Fruit fly (Drosophila melanogaster) whole organism, wandering third instar larva: ENCODE data around the gene Pink1.

ENCODE experiments used
- Abd-B ChIP-seq: fragments of >200 bp; optimal IDR thresholded peaks from 2 replicates; lab custom pipeline; 2017; ENCODE audit warnings: missing biosample characterization, missing genetic modification characterization
- CG32264 ChIP-seq: fragments of 200-800 bp; sonication (Bioruptor generic); optimal IDR thresholded peaks from 2 replicates; lab custom pipeline; 2016; ENCODE audit warnings: missing biosample characterization, missing genetic modification characterization
- CrebA ChIP-seq: fragments of 200-800 bp; sonication (Bioruptor generic); optimal IDR thresholded peaks from 2 replicates; lab custom pipeline; 2016; ENCODE audit warnings: missing biosample characterization, mild to moderate bottlenecking, missing genetic modification characterization, borderline replicate concordance
- Dfd ChIP-seq: fragments of >200 bp; optimal IDR thresholded peaks from 2 replicates; lab custom pipeline; 2017; ENCODE audit warnings: missing biosample characterization, missing genetic modification characterization
- Dif ChIP-seq: fragments of 200-275, 200-300 bp; sonication (Bioruptor generic); optimal IDR thresholded peaks from 2 replicates; lab custom pipeline; 2018; ENCODE audit warnings: missing biosample characterization, missing genetic modification characterization; ENCODE audit not compliant: partially characterized antibody
- HLH106 ChIP-seq: fragments of 200-800 bp; optimal IDR thresholded peaks from 3 replicates; lab custom pipeline; 2019; ENCODE audit warnings: missing biosample characterization, mild to moderate bottlenecking, missing genetic modification characterization, moderate library complexity
- Hnf4 ChIP-seq: fragments of 200-800 bp; sonication (Bioruptor generic); optimal IDR thresholded peaks from 2 replicates; lab custom pipeline; 2016; ENCODE audit warnings: missing biosample characterization, mild to moderate bottlenecking, missing genetic modification characterization
- Hr78 ChIP-seq: fragments of >200 bp; optimal IDR thresholded peaks from 2 replicates; lab custom pipeline; 2017; ENCODE audit warnings: missing biosample characterization, missing genetic modification characterization
- Hr83 ChIP-seq: fragments of 200-300 bp; sonication (Bioruptor generic); optimal IDR thresholded peaks from 2 replicates; lab custom pipeline; 2016; ENCODE audit warnings: missing biosample characterization, mild to moderate bottlenecking, missing genetic modification characterization, moderate library complexity; ENCODE audit not compliant: poor library complexity, severe bottlenecking
- Jra ChIP-seq: sonication (Bioruptor generic); optimal IDR thresholded peaks from 2 replicates; lab custom pipeline; 2016; ENCODE audit warnings: missing biosample characterization, missing genetic modification characterization
- Mio ChIP-seq: sonication (Bioruptor generic); optimal IDR thresholded peaks from 2 replicates; lab custom pipeline; 2016; ENCODE audit warnings: missing biosample characterization, missing genetic modification characterization
- Myc ChIP-seq: fragments of >200 bp; optimal IDR thresholded peaks from 2 replicates; lab custom pipeline; 2017
- OdsH ChIP-seq: fragments of 200-800 bp; sonication (Bioruptor generic); optimal IDR thresholded peaks from 2 replicates; lab custom pipeline; 2016; ENCODE audit warnings: missing biosample characterization, mild to moderate bottlenecking, missing genetic modification characterization
- Rel ChIP-seq, 2 experiments: fragments of 200-800 bp; sonication (Bioruptor generic) in 1 of 2; optimal IDR thresholded peaks; 2 replicates in 1 of 2; 3 replicates in 1 of 2; lab custom pipeline; 2016 to 2019; ENCODE audit warnings: mild to moderate bottlenecking in 2 of 2, missing biosample characterization in 2 of 2, missing genetic modification characterization in 2 of 2, moderate library complexity in 1 of 2
- Sp1 ChIP-seq: fragments of 200-800 bp; sonication (Bioruptor generic); optimal IDR thresholded peaks from 3 replicates; lab custom pipeline; 2019; ENCODE audit warnings: missing biosample characterization, mild to moderate bottlenecking, missing genetic modification characterization, moderate library complexity
- Vsx2 ChIP-seq: fragments of 200-300, 225-300 bp; sonication (Bioruptor generic); optimal IDR thresholded peaks from 2 replicates; lab custom pipeline; 2018; ENCODE audit warnings: missing biosample characterization, missing genetic modification characterization; ENCODE audit not compliant: partially characterized antibody
- brk ChIP-seq: fragments of 200-800 bp; sonication (Bioruptor generic); optimal IDR thresholded peaks from 2 replicates; lab custom pipeline; 2016; ENCODE audit warnings: missing biosample characterization, mild to moderate bottlenecking, missing genetic modification characterization
- dl ChIP-seq, 2 experiments: fragments of 175-275, 200-275 bp in 1 of 2; fragments of 200-275 bp in 1 of 2; sonication (Bioruptor generic); optimal IDR thresholded peaks; lab custom pipeline; 2018; ENCODE audit warnings: mild to moderate bottlenecking in 2 of 2, missing biosample characterization in 2 of 2, missing genetic modification characterization in 2 of 2, moderate library complexity in 2 of 2; ENCODE audit not compliant: partially characterized antibody in 2 of 2, insufficient read depth in 1 of 2
- dmrt93B ChIP-seq: fragments of 200-800 bp; sonication (Bioruptor generic); optimal IDR thresholded peaks from 2 replicates; lab custom pipeline; 2018; ENCODE audit warnings: missing biosample characterization, mild to moderate bottlenecking, missing genetic modification characterization
- dsf ChIP-seq: sonication (Bioruptor generic); optimal IDR thresholded peaks from 2 replicates; lab custom pipeline; 2016; ENCODE audit warnings: missing biosample characterization, missing genetic modification characterization, borderline replicate concordance
- ey ChIP-seq: fragments of 200-800 bp; sonication (Bioruptor generic); optimal IDR thresholded peaks from 2 replicates; lab custom pipeline; 2016; ENCODE audit warnings: missing biosample characterization, missing genetic modification characterization
- foxo ChIP-seq, 2 experiments: fragments of 200-800 bp; sonication (Bioruptor generic); optimal IDR thresholded peaks; 2 replicates in 1 of 2; 3 replicates in 1 of 2; lab custom pipeline; 2016 to 2017; ENCODE audit warnings: missing biosample characterization in 2 of 2, missing genetic modification characterization in 2 of 2
- fru ChIP-seq: fragments of 200-800 bp; sonication (Bioruptor generic); optimal IDR thresholded peaks from 3 replicates; lab custom pipeline; 2016; ENCODE audit warnings: missing biosample characterization, mild to moderate bottlenecking, missing genetic modification characterization
- h ChIP-seq: fragments of 200-800 bp; sonication (Bioruptor generic); optimal IDR thresholded peaks from 3 replicates; lab custom pipeline; 2016; ENCODE audit warnings: missing biosample characterization, mild to moderate bottlenecking, missing genetic modification characterization
- jim ChIP-seq: fragments of 175-275, 200-325 bp; sonication (Bioruptor generic); optimal IDR thresholded peaks from 2 replicates; lab custom pipeline; 2016; ENCODE audit warnings: missing biosample characterization, mild to moderate bottlenecking, missing genetic modification characterization
- pan ChIP-seq: fragments of >200 bp; optimal IDR thresholded peaks from 2 replicates; lab custom pipeline; 2017
- psq ChIP-seq: fragments of 200-800 bp; sonication (Bioruptor generic); optimal IDR thresholded peaks from 3 replicates; lab custom pipeline; 2017; ENCODE audit warnings: missing biosample characterization, mild to moderate bottlenecking, missing genetic modification characterization, moderate library complexity
- rgr ChIP-seq: fragments of 200-800 bp; sonication (Bioruptor generic); optimal IDR thresholded peaks from 3 replicates; lab custom pipeline; 2016; ENCODE audit warnings: missing biosample characterization, mild to moderate bottlenecking, missing genetic modification characterization
- sv ChIP-seq: fragments of 200-800 bp; sonication (Bioruptor generic); optimal IDR thresholded peaks from 3 replicates; lab custom pipeline; 2016; ENCODE audit warnings: missing biosample characterization, missing genetic modification characterization
- tai ChIP-seq: sonication (Bioruptor generic); optimal IDR thresholded peaks from 2 replicates; lab custom pipeline; 2016; ENCODE audit warnings: missing biosample characterization, missing genetic modification characterization
- woc ChIP-seq: sonication (Bioruptor generic); optimal IDR thresholded peaks from 2 replicates; lab custom pipeline; 2016; ENCODE audit warnings: missing biosample characterization, mild to moderate bottlenecking, missing genetic modification characterization

Gene Pink1

DNA sequence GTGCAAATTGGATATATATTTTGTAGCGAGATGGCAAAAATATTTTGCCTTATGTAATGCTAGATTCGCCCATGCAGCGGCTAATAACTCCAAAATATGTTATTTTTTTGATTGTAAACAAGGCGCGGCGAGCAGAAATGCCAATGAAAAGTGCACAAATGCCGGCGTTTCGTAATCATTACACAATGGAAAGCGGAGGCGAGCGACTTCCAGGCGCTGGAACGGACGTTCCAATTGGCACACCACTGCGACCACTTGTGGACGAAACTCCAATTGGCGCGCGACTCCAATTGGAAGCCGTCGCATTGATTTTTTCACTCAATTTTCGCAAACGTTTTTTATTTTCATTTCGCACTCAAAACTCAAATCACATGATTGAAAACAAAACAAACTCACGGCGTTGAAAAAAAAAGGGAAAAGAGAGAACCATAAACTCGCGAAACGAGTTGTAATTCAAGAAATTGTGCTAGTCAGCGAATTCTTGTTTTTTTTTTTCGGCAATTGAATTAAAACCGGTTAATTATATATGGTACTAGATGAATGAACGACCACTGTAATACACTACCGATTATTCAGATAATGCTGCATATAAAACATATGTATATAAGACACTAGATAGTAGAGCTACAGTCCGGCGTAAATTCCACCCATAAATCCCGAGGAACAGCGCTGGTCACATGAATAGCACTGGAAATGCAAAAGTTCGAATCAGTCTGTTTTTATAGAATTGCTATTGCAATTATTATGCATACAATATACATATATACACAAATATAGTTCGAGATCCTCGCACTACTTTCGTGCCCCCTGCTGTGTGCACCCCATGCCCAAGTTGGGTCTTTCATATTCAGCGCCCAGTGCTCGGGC, 4.7 kb upstream of the Pink1 start, which contains the start of gene ND-ASHI (continued):
- peak; percentile 89 for TF ChIP-seq Hr83
- peak; percentile 89 for TF ChIP-seq Rel (GFP tag; optimal IDR thresholded peaks at IDR 0.05; lab: Kevin White, UChicago)
- no peak for TF ChIP-seq Rel (tag; optimal IDR thresholded peaks at IDR 0.05; lab: Kevin White, UChicago)
- TF ChIP-seq dsf, result peak; percentile 78
- TF ChIP-seq Sp1 (GFP tag; lab: Kevin White, UChicago), result peak; percentile 96
- TF ChIP-seq Abd-B, result no peak
- no peak for TF ChIP-seq CrebA (GFP tag; lab: Kevin White, UChicago)
- TF ChIP-seq pan (lab: Kevin White, UChicago), result no peak
- TF ChIP-seq Myc (lab: Kevin White, UChicago), result no peak
- TF ChIP-seq Hr78 (GFP tag; lab: Kevin White, UChicago), result no peak
- TF ChIP-seq woc (GFP tag; lab: Kevin White, UChicago), result peak; percentile 94
- no peak for TF ChIP-seq dl (GFP tag; optimal IDR thresholded peaks at IDR 0.05; lab: Kevin White, UChicago; ENCODE audit: insufficient read depth in 1 of 2, partially characterized antibody in 2 of 2)
- TF ChIP-seq OdsH (GFP tag; lab: Kevin White, UChicago), result peak; percentile 93

dm6 chrX:6679502-6679810, 4.1 kb upstream of the Pink1 start:
- no peak for TF ChIP-seq Rel (GFP tag; optimal IDR thresholded peaks at IDR 0.05; lab: Kevin White, UChicago)
- TF ChIP-seq Rel (tag; optimal IDR thresholded peaks at IDR 0.05; lab: Kevin White, UChicago), result peak; percentile 84
- no peak for TF ChIP-seq Jra (GFP tag; lab: Kevin White, UChicago)

- no peak for TF ChIP-seq Vsx2 (GFP tag; lab: Kevin White, UChicago)
- TF ChIP-seq dsf, result no peak
- TF ChIP-seq pan (lab: Kevin White, UChicago), result no peak
- TF ChIP-seq dl (GFP tag; optimal IDR thresholded peaks at IDR 0.05; lab: Kevin White, UChicago; ENCODE audit: insufficient read depth in 1 of 2, partially characterized antibody in 2 of 2), result no peak
- no peak for TF ChIP-seq dmrt93B (GFP tag; lab: Kevin White, UChicago)
- TF ChIP-seq Mio (GFP tag; lab: Kevin White, UChicago), result no peak
- no peak for TF ChIP-seq h
- no peak for TF ChIP-seq Hr83
- TF ChIP-seq Hr78 (GFP tag; lab: Kevin White, UChicago), result no peak
Measured at dm6 chrX:6681467-6681866, 2.1 kb upstream of the Pink1 start, which contains the start of gene Fum2. Fum2 (plus strand) TSS chrX:6681767.

- no peak for TF ChIP-seq Hnf4
Measured at dm6 chrX:6687267-6687666, 3.7 kb downstream of the Pink1 start, which contains the start of gene CG44303. CG44303 (minus strand) TSS chrX:6687420.

DNA sequence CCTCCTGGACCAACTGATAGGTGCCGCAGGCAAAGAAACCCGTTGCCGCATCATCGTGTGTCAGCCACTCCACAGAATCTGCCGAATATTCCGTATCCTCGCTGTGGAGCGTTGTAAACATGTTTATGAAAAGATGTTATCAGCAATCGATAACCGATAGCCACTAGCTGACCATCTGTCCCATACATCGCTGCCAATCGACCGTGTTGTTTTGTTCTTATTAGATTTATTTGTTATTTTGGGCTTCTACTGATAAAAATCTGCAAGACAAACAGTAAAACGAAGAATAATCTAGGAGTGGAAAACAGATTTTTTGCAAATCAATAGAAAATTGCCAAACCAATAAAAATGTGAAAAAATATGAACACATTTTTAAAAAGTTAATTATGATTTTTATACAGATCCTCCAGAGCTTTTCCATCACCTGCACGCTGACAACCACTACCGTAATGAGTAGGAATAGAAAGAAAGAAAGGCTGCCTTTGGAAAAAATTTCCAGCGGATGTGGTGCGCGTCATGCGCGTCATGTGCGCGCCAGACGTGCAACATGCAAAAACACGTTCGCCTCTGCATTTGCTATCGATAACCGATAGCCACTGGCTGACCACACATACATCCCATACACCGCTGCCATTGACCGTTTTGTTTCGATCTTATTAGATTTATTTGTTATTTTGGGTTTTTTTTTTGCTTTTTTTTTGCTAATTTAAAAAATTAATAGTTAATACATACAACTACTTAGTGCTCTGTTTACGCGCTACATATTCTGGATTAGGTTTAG, 5.2 kb downstream of the Pink1 start, which contains the start of gene CG3184:
CG3184 (minus strand) TSS at position 155 of the 781 bp plus-strand sequence.
- TF ChIP-seq Hr83 (no peak), Myc (lab: Kevin White, UChicago) (peak; percentile 44), h (no peak)

dm6 chrX:6694105-6694788, 10.6 kb downstream of the Pink1 start:
- no peak for TF ChIP-seq HLH106
- TF ChIP-seq CrebA (GFP tag; lab: Kevin White, UChicago), result no peak
- peak; percentile 26 for TF ChIP-seq Dif
- peak; percentile 8 for TF ChIP-seq Hr78 (GFP tag; lab: Kevin White, UChicago)
- TF ChIP-seq ey, result no peak
- no peak for TF ChIP-seq Jra (GFP tag; lab: Kevin White, UChicago)
- TF ChIP-seq Abd-B, result peak; percentile 41
- TF ChIP-seq psq, result peak; percentile 79
- TF ChIP-seq, all 38 proteins: peak for 4

DNA sequence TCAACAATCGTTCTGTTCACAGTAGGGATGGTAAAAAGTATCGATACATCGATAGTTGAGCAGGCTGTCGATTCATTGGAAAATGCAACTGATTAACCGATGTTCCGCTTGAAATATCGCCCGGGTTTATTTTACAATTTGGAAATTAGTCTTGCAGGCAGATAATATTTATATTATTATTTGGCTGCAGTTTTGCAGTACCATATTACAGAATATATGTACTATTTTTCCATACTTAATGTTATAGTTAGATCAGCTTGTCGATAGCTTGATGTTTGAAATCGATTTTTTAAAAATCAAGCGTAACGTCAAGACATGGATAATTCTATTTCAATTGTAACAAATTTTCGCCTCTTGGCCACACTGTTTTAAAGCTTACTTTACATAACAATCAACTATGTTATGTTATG, 11.4 kb downstream of the Pink1 start, which contains the start of gene CG14442:
CG14442 (minus strand) TSS at position 29 of the 410 bp plus-strand sequence.
- TF ChIP-seq Sp1 (GFP tag; lab: Kevin White, UChicago), result peak; percentile 31
- TF ChIP-seq brk (GFP tag; lab: Kevin White, UChicago), result no peak
- TF ChIP-seq fru (GFP tag; lab: Kevin White, UChicago), result peak; percentile 46
- TF ChIP-seq Jra (GFP tag; lab: Kevin White, UChicago), result peak; percentile 29
- no peak for TF ChIP-seq Dfd (GFP tag; lab: Kevin White, UChicago)
- peak in 1 of 2 experiments; percentile 49 for TF ChIP-seq foxo (GFP tag; optimal IDR thresholded peaks at IDR 0.05; lab: Kevin White, UChicago)
- TF ChIP-seq tai (GFP tag; lab: Kevin White, UChicago), result no peak
- TF ChIP-seq dsf, result no peak
- TF ChIP-seq Hr83, result peak; percentile 4
- TF ChIP-seq Abd-B, result no peak
- no peak for TF ChIP-seq psq
- TF ChIP-seq ey, result peak; percentile 29
- peak; percentile 47 for TF ChIP-seq woc (GFP tag; lab: Kevin White, UChicago)
- peak; percentile 41 for TF ChIP-seq rgr (GFP tag; lab: Kevin White, UChicago)
- TF ChIP-seq CG32264 (GFP tag; lab: Kevin White, UChicago), result no peak
- TF ChIP-seq jim (GFP tag; lab: Kevin White, UChicago), result no peak
- peak; percentile 42 for TF ChIP-seq sv (GFP tag; lab: Kevin White, UChicago)
- no peak for TF ChIP-seq Rel (GFP tag; optimal IDR thresholded peaks at IDR 0.05; lab: Kevin White, UChicago)
- TF ChIP-seq Rel (tag; optimal IDR thresholded peaks at IDR 0.05; lab: Kevin White, UChicago), result no peak
